Worm (Caenorhabditis elegans): ENCODE results near the gene F28A12.3.
A peak's percentile ranks its signal among the peaks of the same experiment; 100 is the strongest.

The F28A12.3 gene

DNA sequence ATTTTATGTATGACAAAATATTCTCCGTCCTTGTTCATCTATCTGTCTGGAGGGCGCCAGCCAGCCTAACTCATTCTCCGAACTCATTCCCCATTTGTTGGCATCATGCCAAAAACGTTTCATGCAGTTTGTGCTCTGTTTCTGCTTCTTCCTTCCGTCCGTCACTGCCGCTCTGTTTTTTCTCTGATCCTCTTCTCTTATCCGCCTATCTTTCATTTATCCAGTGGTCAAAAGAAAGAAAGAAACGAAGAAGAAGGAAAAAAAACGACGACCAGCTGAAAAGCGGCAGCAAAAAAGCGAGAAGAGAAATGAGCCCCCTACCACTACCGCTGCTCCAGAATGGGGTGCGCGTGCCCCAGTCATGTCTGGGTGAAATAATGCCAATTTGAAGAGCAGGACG is 21.9 kb upstream of the F28A12.3 start (continued):
- TF ChIP-seq efl-1 (optimal IDR thresholded peaks at IDR 0.05): peak in 1 of 2 experiments; percentile 16
- peak in 1 of 2 experiments; percentile 51 for TF ChIP-seq efl-1 (GFP tag; optimal IDR thresholded peaks at IDR 0.05 in 1 of 2)
- no peak for TF ChIP-seq zip-4 (GFP tag; optimal IDR thresholded peaks at IDR 0.05)
- no peak for TF ChIP-seq efl-3 (GFP tag; optimal IDR thresholded peaks at IDR 0.05)
- TF ChIP-seq ztf-4 (tag; optimal IDR thresholded peaks at IDR 0.05): no peak
- TF ChIP-seq lin-15B (tag; optimal IDR thresholded peaks at IDR 0.05): no peak
- TF ChIP-seq ceh-88 (GFP tag; IDR thresholded peaks at IDR 0.05): no peak
- no peak for TF ChIP-seq fkh-10 (GFP tag; optimal IDR thresholded peaks at IDR 0.05)
- no peak for TF ChIP-seq nhr-237 (tag; optimal IDR thresholded peaks at IDR 0.05)
- peak; percentile 81 for TF ChIP-seq unc-86 (tag; optimal IDR thresholded peaks at IDR 0.05)
- TF ChIP-seq ceh-82 (tag; optimal IDR thresholded peaks at IDR 0.05): peak in 2 of 3 experiments; percentile 14 to 33
- no peak for TF ChIP-seq nhr-84 (tag; optimal IDR thresholded peaks at IDR 0.05)

DNA sequence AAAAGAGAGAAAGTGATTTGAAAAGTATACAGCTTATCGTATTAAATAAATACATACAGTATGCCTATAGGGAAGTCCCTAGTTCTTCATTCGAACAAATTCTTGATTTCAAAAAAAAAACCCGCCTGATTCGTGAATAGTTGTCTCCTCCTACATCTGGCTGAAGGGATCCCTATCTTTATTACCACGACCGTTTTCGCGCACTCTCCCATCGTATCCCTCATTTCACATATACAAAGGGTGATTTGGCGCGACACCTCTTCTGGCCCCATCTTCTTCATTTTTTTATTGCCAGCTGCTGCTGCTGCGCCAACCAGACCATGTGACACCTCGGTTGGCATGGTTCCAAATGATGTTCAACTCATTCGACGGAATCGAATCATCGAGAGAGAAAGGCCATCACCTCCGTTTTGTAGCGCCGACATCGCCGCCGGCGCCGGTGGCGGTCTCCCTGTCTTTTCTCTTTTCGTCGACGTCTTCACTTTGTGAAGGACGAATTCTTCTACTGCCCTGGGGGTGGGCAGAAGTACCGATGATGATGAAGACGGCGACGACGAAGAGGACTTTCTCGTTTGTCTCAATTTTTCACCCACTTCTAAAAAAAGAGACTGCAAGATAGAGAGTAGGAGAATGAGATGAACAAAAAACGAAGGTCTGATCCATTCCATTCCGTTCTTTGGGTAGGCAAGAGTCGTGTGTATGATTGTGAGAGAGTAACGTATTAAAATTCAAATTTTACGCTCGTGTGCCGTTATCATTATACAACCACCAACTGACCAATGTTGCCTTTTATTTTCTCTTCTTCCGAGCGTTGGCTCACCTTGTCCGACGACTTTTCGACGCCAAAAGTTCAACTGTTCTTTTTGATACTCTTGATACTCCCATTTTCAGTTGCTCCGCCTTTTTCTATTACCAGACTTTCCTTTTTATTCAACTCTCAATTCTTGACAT is 21.2 kb upstream of the F28A12.3 start:
- TF ChIP-seq zag-1 (tag; optimal IDR thresholded peaks at IDR 0.05) (no peak), ceh-90 (tag; optimal IDR thresholded peaks at IDR 0.05) (no peak), egl-27 (tag; optimal IDR thresholded peaks at IDR 0.05) (no peak), snu-23 (GFP tag; optimal IDR thresholded peaks at IDR 0.05) (peak; percentile 71), rnt-1 (tag; optimal IDR thresholded peaks at IDR 0.05) (no peak), nhr-28 (tag; optimal IDR thresholded peaks at IDR 0.05) (no peak), sptf-1 (tag; optimal IDR thresholded peaks at IDR 0.05) (no peak), tlp-1 (tag; optimal IDR thresholded peaks at IDR 0.05) (no peak), fkh-8 (tag; optimal IDR thresholded peaks at IDR 0.05) (no peak), unc-130 (tag; optimal IDR thresholded peaks at IDR 0.05) (no peak), lin-35 (GFP tag; optimal IDR thresholded peaks at IDR 0.05) (peak in 1 of 2 experiments; percentile 36), dpl-1 (GFP tag; optimal IDR thresholded peaks at IDR 0.05) (no peak), xbp-1 (tag; optimal IDR thresholded peaks at IDR 0.05) (peak; percentile 35), mef-2 (tag; optimal IDR thresholded peaks at IDR 0.05) (no peak), egl-13 (tag; optimal IDR thresholded peaks at IDR 0.05) (no peak), fkh-4 (tag; optimal IDR thresholded peaks at IDR 0.05; ENCODE audit: borderline replicate concordance) (no peak), elt-2 (tag; optimal IDR thresholded peaks at IDR 0.05) (no peak), unc-30 (tag; optimal IDR thresholded peaks at IDR 0.05) (no peak), snpc-4 (tag; optimal IDR thresholded peaks at IDR 0.05) (peak; percentile 4), hlh-17 (GFP tag; optimal IDR thresholded peaks at IDR 0.05; ENCODE audit: borderline replicate concordance) (no peak), nhr-237 (tag; optimal IDR thresholded peaks at IDR 0.05) (no peak), irx-1 (tag; optimal IDR thresholded peaks at IDR 0.05) (peak; percentile 60), pax-3 (tag; optimal IDR thresholded peaks at IDR 0.05) (no peak), vab-15 (tag; optimal IDR thresholded peaks at IDR 0.05) (no peak), ceh-8 (GFP tag; optimal IDR thresholded peaks at IDR 0.05) (no peak), mep-1 (tag; optimal IDR thresholded peaks at IDR 0.05) (peak; percentile 47), dsc-1 (tag; optimal IDR thresholded peaks at IDR 0.05) (no peak), grh-1 (GFP tag; IDR thresholded peaks at IDR 0.05) (peak; percentile 62; the same call in 1 of the 2 replicates), swsn-7 (tag; optimal IDR thresholded peaks at IDR 0.05) (peak; percentile 6), Y116A8C.19 (tag; optimal IDR thresholded peaks at IDR 0.05; ENCODE audit: borderline replicate concordance) (no peak), nhr-85 (tag) (peak; percentile 99), ceh-63 (GFP tag; optimal IDR thresholded peaks at IDR 0.05) (no peak), pqm-1 (tag; optimal IDR thresholded peaks at IDR 0.05) (no peak), unc-98 (GFP tag; IDR thresholded peaks at IDR 0.05) (no peak), sox-4 (tag; optimal IDR thresholded peaks at IDR 0.05) (no peak), skn-1 (tag; optimal IDR thresholded peaks at IDR 0.05) (no peak), fos-1 (tag; optimal IDR thresholded peaks at IDR 0.05) (no peak), lsy-2 (tag; optimal IDR thresholded peaks at IDR 0.05) (peak; percentile 22 to 39), C16A3.4 (tag; optimal IDR thresholded peaks at IDR 0.05) (peak; percentile 34), aly-2 (tag; optimal IDR thresholded peaks at IDR 0.05) (no peak)
